Worm (Caenorhabditis elegans): ENCODE results near the gene spds-1.

Gene spds-1

DNA sequence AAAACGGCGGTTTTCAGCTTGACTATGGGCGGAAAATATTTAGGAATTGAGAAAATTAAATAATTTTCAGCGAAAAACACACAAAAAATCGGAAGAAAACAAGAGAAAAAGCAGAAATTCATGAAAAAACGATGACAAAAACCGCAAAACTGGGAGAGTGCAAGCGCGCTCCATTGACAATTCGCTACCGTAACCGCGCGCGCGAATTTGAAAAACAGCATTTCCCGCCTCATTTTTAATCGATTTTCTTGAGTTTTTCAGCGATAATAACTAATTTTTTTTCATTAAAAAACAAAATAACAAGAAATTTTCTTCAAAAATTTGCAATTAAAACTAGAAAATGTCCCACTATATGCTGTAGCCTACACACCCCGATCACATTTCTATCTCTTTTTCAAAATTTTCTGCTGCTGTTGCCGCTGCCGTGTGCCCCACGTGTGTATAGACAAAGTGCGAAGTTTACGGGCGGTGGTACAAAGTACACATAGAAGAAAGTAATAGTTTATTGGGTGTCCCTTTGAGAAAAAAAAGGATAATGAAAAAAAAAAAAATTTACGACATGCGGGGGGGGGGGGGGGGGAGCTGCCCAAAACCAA lies 6.7 kb upstream of the spds-1 start:
- TF ChIP-seq T22C8.4 (GFP tag; IDR thresholded peaks at IDR 0.05) (no peak), tab-1 (GFP tag; IDR thresholded peaks at IDR 0.05) (no peak), med-1 (GFP tag; optimal IDR thresholded peaks at IDR 0.05; ENCODE audit: insufficient read depth) (no peak), flt-1 (GFP tag; IDR thresholded peaks at IDR 0.05) (no peak), cog-1 (tag; optimal IDR thresholded peaks at IDR 0.05) (no peak)

DNA sequence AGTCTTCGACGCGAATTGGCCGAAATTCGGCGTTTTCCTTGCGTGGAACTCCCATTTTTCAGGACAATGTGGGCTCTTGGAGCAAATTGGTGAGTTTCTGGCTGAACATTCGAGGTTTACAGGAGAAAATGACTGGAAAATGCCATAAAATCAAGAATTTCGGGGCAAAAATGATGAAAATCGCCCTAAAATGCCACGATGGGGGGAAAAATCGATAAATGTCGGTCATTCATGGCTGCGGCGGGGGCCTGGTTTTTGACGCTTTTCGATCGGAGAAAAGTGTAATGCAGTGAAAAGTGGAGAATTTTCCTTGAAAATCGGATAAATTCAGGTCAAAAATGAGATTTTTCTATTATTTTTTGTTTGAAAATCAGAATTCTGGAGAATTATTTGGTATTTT lies 1.5 kb upstream of the spds-1 start, which contains the start of the genes Y46G5A.18 and Y46G5A.47:
Gene Y46G5A.18 (minus strand): TSS at position 101 of the 400 bp plus-strand sequence.
Gene Y46G5A.47 (minus strand): TSS at position 146 of the 400 bp plus-strand sequence.
- peak; percentile 47; the same call in 1 of the 2 replicates for TF ChIP-seq T22C8.4 (GFP tag; IDR thresholded peaks at IDR 0.05)
- TF ChIP-seq med-1 (GFP tag; optimal IDR thresholded peaks at IDR 0.05; ENCODE audit: insufficient read depth) = no peak

DNA sequence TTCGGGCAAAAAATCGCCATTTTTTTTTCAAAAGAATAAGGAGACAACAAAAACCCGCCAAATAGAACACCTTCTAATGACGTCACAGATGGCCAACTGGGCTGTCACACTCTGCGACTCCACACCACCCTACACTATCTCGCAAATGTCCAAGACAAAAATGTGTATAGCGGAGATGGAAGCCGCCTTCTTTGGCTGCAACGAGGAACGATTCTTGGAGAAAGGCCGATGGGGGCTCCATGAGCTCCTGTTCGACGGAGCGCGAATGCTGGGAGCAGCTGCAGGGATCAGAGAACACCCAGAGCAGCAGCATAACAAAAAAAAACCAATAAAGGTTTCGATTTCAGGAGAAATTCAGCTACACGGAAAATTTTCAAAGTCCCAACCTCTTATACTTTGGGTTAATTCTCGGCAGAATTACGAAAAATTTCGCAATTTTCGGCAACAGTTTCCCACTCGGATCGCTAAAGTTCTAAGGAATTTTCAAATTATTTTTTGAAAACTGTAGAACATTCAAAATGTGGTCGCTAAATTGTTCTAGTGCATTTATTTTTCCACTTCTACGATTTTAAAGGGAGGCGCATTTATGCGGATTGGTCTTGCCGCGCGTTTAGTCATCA lies 824 bp upstream of the spds-1 start:
- TF ChIP-seq tab-1 (GFP tag; IDR thresholded peaks at IDR 0.05) = no peak
- no peak for TF ChIP-seq klf-2 (GFP tag; conservative IDR thresholded peaks at IDR 0.05)
- TF ChIP-seq T22C8.4 (GFP tag; IDR thresholded peaks at IDR 0.05) = no peak
- TF ChIP-seq med-1 (GFP tag; optimal IDR thresholded peaks at IDR 0.05; ENCODE audit: insufficient read depth) = no peak
- no peak for TF ChIP-seq cog-1 (tag; optimal IDR thresholded peaks at IDR 0.05)
- TF ChIP-seq ztf-23 (GFP tag; IDR thresholded peaks at IDR 0.05) = no peak

DNA sequence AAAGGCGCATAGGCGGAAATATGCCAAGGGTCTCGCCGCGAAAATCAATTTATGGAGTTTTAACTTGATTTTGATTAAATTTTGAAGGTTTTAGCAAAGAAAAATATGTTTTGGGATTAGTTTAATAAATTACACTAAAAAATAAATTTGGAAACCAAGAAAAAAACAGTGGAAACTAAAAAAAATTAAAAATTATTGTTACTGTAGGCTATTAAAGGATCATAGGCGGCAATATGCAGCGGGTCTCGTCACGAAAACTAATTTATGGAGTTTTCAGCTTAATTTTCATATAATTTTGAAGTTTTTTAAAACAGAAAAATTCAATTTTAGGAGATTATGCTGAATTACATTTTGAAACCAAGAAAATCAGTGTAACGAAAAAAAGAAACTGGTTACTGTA lies 2.0 kb downstream of the spds-1 start:
- TF ChIP-seq ref-1 (GFP tag; conservative IDR thresholded peaks at IDR 0.05) = no peak
- no peak for TF ChIP-seq tab-1 (GFP tag; IDR thresholded peaks at IDR 0.05)
- no peak for TF ChIP-seq cog-1 (tag; optimal IDR thresholded peaks at IDR 0.05)
- no peak for TF ChIP-seq T22C8.4 (GFP tag; IDR thresholded peaks at IDR 0.05)
- TF ChIP-seq klf-2 (GFP tag; conservative IDR thresholded peaks at IDR 0.05) = no peak
- TF ChIP-seq flt-1 (GFP tag; IDR thresholded peaks at IDR 0.05) = no peak
- TF ChIP-seq ztf-29 (GFP tag; IDR thresholded peaks at IDR 0.05) = no peak
- TF ChIP-seq ztf-23 (GFP tag; IDR thresholded peaks at IDR 0.05) = no peak
- no peak for TF ChIP-seq med-1 (GFP tag; optimal IDR thresholded peaks at IDR 0.05; ENCODE audit: insufficient read depth)

DNA sequence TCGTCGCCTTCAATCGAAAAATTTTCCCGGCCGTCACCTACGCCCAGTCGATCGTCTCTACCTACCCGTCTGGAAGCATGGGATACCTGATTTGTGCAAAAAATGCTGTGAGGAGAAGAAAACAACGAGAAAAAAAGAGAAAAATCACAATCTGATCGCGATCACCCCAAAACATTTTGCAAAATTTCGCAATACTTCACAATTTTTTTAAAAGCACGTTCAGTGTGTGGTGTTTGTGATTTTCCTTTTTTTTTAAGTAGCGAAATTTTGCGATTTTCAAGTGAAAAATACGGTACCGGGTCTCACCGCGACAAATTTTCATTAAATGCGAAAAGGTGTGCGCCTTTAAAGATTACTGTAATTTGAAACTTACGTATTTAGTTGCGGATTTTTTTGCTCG lies 3.0 kb downstream of the spds-1 start:
- no peak for TF ChIP-seq cog-1 (tag; optimal IDR thresholded peaks at IDR 0.05)
- no peak for TF ChIP-seq med-1 (GFP tag; optimal IDR thresholded peaks at IDR 0.05; ENCODE audit: insufficient read depth)
- TF ChIP-seq flt-1 (GFP tag; IDR thresholded peaks at IDR 0.05) = no peak
- TF ChIP-seq ztf-23 (GFP tag; IDR thresholded peaks at IDR 0.05) = no peak
- no peak for TF ChIP-seq tab-1 (GFP tag; IDR thresholded peaks at IDR 0.05)
- no peak for TF ChIP-seq T22C8.4 (GFP tag; IDR thresholded peaks at IDR 0.05)
- no peak for TF ChIP-seq ztf-29 (GFP tag; IDR thresholded peaks at IDR 0.05)
- TF ChIP-seq ref-1 (GFP tag; conservative IDR thresholded peaks at IDR 0.05) = no peak
- no peak for TF ChIP-seq klf-2 (GFP tag; conservative IDR thresholded peaks at IDR 0.05)

DNA sequence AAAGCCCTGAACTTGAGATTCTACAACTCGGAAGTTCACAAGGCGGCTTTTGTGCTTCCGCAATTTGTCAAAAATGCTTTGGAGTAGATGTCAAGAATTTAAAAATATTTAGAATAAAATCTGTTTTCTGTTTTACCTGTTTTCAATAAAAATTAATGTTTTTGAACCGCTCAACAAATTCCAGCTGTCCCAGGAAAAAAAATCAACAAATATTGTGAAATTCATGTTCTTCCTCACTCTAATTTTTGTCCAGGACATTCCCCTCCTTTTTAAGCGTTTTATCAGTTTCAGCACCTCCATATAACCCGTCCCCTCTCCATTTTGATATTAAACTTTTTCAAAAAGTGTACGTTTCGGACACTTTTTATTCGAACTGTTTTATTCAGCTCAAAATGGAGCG lies 4.0 kb downstream of the spds-1 start, which contains the start of gene Y46G5A.20:
Gene Y46G5A.20 (plus strand): TSS at position 301 of the 400 bp plus-strand sequence.
- TF ChIP-seq ztf-23 (GFP tag; IDR thresholded peaks at IDR 0.05) (no peak), ref-1 (GFP tag; conservative IDR thresholded peaks at IDR 0.05) (no peak), klf-2 (GFP tag; conservative IDR thresholded peaks at IDR 0.05) (no peak), med-1 (GFP tag; optimal IDR thresholded peaks at IDR 0.05; ENCODE audit: insufficient read depth) (no peak), T22C8.4 (GFP tag; IDR thresholded peaks at IDR 0.05) (no peak), flt-1 (GFP tag; IDR thresholded peaks at IDR 0.05) (no peak)

DNA sequence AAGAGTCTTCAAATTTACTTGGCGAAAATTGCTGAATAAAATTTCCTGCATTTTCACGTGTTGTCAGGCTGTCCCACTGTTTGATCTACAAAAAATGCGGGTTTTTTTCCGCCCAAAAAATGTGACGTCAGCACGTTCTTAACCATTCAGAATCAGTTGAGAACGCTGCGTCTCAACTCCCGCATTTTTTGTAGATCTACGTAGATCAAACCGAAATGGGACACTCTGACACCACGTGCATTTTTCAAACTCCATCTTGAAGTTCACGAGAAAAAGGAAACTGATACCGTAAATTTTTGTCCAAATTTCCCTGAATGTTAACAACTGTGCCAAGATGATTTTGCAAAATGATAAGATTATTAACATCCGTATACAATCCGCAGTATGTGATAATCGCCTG lies 6.6 kb downstream of the spds-1 start:
- TF ChIP-seq ztf-29 (GFP tag; IDR thresholded peaks at IDR 0.05) (no peak), T22C8.4 (GFP tag; IDR thresholded peaks at IDR 0.05) (no peak)

DNA sequence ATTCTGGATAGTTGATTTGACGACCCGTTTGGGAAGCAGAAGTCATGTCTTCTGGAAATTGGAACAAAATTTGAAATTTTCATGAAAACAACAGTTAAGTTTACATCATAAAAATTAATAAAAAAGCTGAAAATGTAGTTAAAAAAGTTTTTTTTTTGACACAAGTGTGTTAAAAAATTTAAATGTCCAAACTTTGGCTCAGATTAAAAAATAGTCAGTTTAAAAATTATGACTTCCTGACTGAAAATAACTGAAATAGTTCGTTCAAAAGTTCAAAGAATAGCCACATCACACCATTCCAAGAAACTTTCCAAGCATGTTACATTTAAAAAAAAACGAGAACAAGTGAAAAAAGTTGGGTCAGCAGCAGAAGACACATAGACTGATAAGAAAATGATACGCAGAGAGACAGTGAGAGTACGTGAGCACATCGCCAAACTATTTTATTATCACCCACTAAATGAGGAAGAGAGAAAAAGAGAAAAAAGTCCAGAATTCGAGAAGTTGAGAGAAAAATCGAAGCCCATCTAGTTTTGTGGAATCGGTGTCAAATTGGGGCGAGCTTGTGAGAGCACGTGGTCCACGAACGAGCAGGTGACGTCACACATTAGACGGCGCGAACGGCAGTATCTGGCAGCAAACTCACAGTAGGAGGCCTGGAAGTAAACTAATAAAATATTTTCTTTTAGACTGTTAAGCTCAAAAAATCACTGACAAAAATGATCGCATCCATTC lies 9.9 kb downstream of the spds-1 start, which contains the start of gene acl-7:
Gene acl-7 (minus strand): TSS at position 51 of the 735 bp plus-strand sequence.
- TF ChIP-seq tab-1 (GFP tag; IDR thresholded peaks at IDR 0.05) (no peak), T22C8.4 (GFP tag; IDR thresholded peaks at IDR 0.05) (no peak), flt-1 (GFP tag; IDR thresholded peaks at IDR 0.05) (no peak), ztf-29 (GFP tag; IDR thresholded peaks at IDR 0.05) (no peak), klf-2 (GFP tag; conservative IDR thresholded peaks at IDR 0.05) (no peak), ztf-23 (GFP tag; IDR thresholded peaks at IDR 0.05) (no peak), cog-1 (tag; optimal IDR thresholded peaks at IDR 0.05) (no peak), med-1 (GFP tag; optimal IDR thresholded peaks at IDR 0.05; ENCODE audit: insufficient read depth) (no peak), ref-1 (GFP tag; conservative IDR thresholded peaks at IDR 0.05) (no peak)

DNA sequence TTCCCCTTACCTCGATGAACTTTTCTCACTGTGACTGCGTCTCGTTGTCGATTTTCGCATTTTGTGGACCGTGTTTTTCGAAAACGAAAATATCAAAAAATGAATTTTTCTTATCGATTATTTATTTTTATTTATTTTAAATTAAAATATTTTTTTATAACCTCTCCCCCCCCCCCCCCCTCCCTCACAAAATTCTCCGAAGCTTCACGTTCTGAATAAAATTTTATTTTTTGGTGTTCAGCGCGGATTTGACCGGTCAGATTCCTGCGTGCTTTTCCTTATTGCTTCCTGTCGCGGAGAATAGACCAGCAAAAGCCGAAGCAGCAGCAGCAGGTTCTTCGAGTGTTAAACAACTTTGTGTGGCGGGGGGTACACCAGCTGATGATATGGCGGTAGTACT lies 11.8 kb downstream of the spds-1 start, which contains the start of gene Y46G5A.22:
Gene Y46G5A.22 (minus strand): TSS at position 101 of the 400 bp plus-strand sequence.
- TF ChIP-seq ztf-23 (GFP tag; IDR thresholded peaks at IDR 0.05) = no peak
- TF ChIP-seq ztf-29 (GFP tag; IDR thresholded peaks at IDR 0.05) = no peak
- no peak for TF ChIP-seq ref-1 (GFP tag; conservative IDR thresholded peaks at IDR 0.05)
- TF ChIP-seq cog-1 (tag; optimal IDR thresholded peaks at IDR 0.05) = no peak
- no peak for TF ChIP-seq med-1 (GFP tag; optimal IDR thresholded peaks at IDR 0.05; ENCODE audit: insufficient read depth)
- TF ChIP-seq tab-1 (GFP tag; IDR thresholded peaks at IDR 0.05) = no peak
- no peak for TF ChIP-seq T22C8.4 (GFP tag; IDR thresholded peaks at IDR 0.05)
- TF ChIP-seq klf-2 (GFP tag; conservative IDR thresholded peaks at IDR 0.05) = no peak
- no peak for TF ChIP-seq flt-1 (GFP tag; IDR thresholded peaks at IDR 0.05)

DNA sequence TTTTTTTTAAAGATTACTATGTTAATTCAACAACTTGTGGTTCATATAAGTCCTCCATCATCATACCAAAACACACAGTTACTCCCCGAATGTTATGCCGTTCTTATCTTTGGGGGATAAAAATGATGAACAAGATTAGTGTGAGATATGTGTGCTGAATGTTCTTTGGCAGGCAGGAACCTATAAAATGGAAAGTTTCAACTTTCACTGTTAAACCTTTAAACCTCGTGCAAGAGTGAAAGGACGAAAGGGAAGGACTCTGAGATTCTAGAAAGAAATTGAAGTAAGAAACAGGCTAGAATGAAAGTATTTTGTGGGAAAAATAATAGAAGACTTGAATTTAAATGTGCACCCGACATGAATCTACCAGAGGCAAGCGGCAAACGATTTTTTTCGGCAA lies 13.3 kb downstream of the spds-1 start:
- TF ChIP-seq flt-1 (GFP tag; IDR thresholded peaks at IDR 0.05) (no peak), ref-1 (GFP tag; conservative IDR thresholded peaks at IDR 0.05) (no peak), T22C8.4 (GFP tag; IDR thresholded peaks at IDR 0.05) (no peak), tab-1 (GFP tag; IDR thresholded peaks at IDR 0.05) (no peak), ztf-29 (GFP tag; IDR thresholded peaks at IDR 0.05) (no peak), med-1 (GFP tag; optimal IDR thresholded peaks at IDR 0.05; ENCODE audit: insufficient read depth) (no peak), cog-1 (tag; optimal IDR thresholded peaks at IDR 0.05) (no peak), ztf-23 (GFP tag; IDR thresholded peaks at IDR 0.05) (no peak), klf-2 (GFP tag; conservative IDR thresholded peaks at IDR 0.05) (no peak)
